Fruit fly (Drosophila melanogaster) whole organism, wandering third instar larva: ENCODE results near the gene Pitslre.
A peak's percentile ranks its signal among the peaks of the same experiment; 100 is the strongest.

Experiments
- Abd-B ChIP-seq: fragments of >200 bp; optimal IDR thresholded peaks from 2 replicates; lab custom pipeline; 2017; ENCODE audit warnings: missing biosample characterization, missing genetic modification characterization
- CG32264 ChIP-seq: fragments of 200-800 bp; sonication (Bioruptor generic); optimal IDR thresholded peaks from 2 replicates; lab custom pipeline; 2016; ENCODE audit warnings: missing biosample characterization, missing genetic modification characterization
- CG9705 ChIP-seq: fragments of 200-800 bp; sonication (Bioruptor generic); optimal IDR thresholded peaks from 2 replicates; lab custom pipeline; 2018; ENCODE audit warnings: missing biosample characterization, mild to moderate bottlenecking, missing genetic modification characterization
- CrebA ChIP-seq: fragments of 200-800 bp; sonication (Bioruptor generic); optimal IDR thresholded peaks from 2 replicates; lab custom pipeline; 2016; ENCODE audit warnings: missing biosample characterization, mild to moderate bottlenecking, missing genetic modification characterization, borderline replicate concordance
- Dfd ChIP-seq: fragments of >200 bp; optimal IDR thresholded peaks from 2 replicates; lab custom pipeline; 2017; ENCODE audit warnings: missing biosample characterization, missing genetic modification characterization
- Dif ChIP-seq: fragments of 200-275, 200-300 bp; sonication (Bioruptor generic); optimal IDR thresholded peaks from 2 replicates; lab custom pipeline; 2018; ENCODE audit warnings: missing biosample characterization, missing genetic modification characterization; ENCODE audit not compliant: partially characterized antibody
- GATAd ChIP-seq: sonication (Bioruptor generic); optimal IDR thresholded peaks from 2 replicates; lab custom pipeline; 2016; ENCODE audit warnings: missing biosample characterization, missing genetic modification characterization
- HLH106 ChIP-seq: fragments of 200-800 bp; optimal IDR thresholded peaks from 3 replicates; lab custom pipeline; 2019; ENCODE audit warnings: missing biosample characterization, mild to moderate bottlenecking, missing genetic modification characterization, moderate library complexity
- Hnf4 ChIP-seq: fragments of 200-800 bp; sonication (Bioruptor generic); optimal IDR thresholded peaks from 2 replicates; lab custom pipeline; 2016; ENCODE audit warnings: missing biosample characterization, mild to moderate bottlenecking, missing genetic modification characterization
- Hr78 ChIP-seq: fragments of >200 bp; optimal IDR thresholded peaks from 2 replicates; lab custom pipeline; 2017; ENCODE audit warnings: missing biosample characterization, missing genetic modification characterization
- Hr83 ChIP-seq: fragments of 200-300 bp; sonication (Bioruptor generic); optimal IDR thresholded peaks from 2 replicates; lab custom pipeline; 2016; ENCODE audit warnings: missing biosample characterization, mild to moderate bottlenecking, missing genetic modification characterization, moderate library complexity; ENCODE audit not compliant: poor library complexity, severe bottlenecking
- Jra ChIP-seq: sonication (Bioruptor generic); optimal IDR thresholded peaks from 2 replicates; lab custom pipeline; 2016; ENCODE audit warnings: missing biosample characterization, missing genetic modification characterization
- Mio ChIP-seq: sonication (Bioruptor generic); optimal IDR thresholded peaks from 2 replicates; lab custom pipeline; 2016; ENCODE audit warnings: missing biosample characterization, missing genetic modification characterization
- Myc ChIP-seq: fragments of >200 bp; optimal IDR thresholded peaks from 2 replicates; lab custom pipeline; 2017
- N ChIP-seq: fragments of >200 bp; optimal IDR thresholded peaks from 2 replicates; lab custom pipeline; 2018; ENCODE audit warnings: missing biosample characterization, missing external identifiers, missing genetic modification characterization
- OdsH ChIP-seq: fragments of 200-800 bp; sonication (Bioruptor generic); optimal IDR thresholded peaks from 2 replicates; lab custom pipeline; 2016; ENCODE audit warnings: missing biosample characterization, mild to moderate bottlenecking, missing genetic modification characterization
- Rel ChIP-seq, 2 experiments: fragments of 200-800 bp; sonication (Bioruptor generic) in 1 of 2; optimal IDR thresholded peaks; 2 replicates in 1 of 2; 3 replicates in 1 of 2; lab custom pipeline; 2016 to 2019; ENCODE audit warnings: mild to moderate bottlenecking in 2 of 2, missing biosample characterization in 2 of 2, missing genetic modification characterization in 2 of 2, moderate library complexity in 1 of 2
- Sp1 ChIP-seq: fragments of 200-800 bp; sonication (Bioruptor generic); optimal IDR thresholded peaks from 3 replicates; lab custom pipeline; 2019; ENCODE audit warnings: missing biosample characterization, mild to moderate bottlenecking, missing genetic modification characterization, moderate library complexity
- Vsx2 ChIP-seq: fragments of 200-300, 225-300 bp; sonication (Bioruptor generic); optimal IDR thresholded peaks from 2 replicates; lab custom pipeline; 2018; ENCODE audit warnings: missing biosample characterization, missing genetic modification characterization; ENCODE audit not compliant: partially characterized antibody
- br ChIP-seq: fragments of 200-800 bp; sonication (Bioruptor generic); optimal IDR thresholded peaks from 2 replicates; lab custom pipeline; 2016; ENCODE audit warnings: missing biosample characterization, missing genetic modification characterization
- brk ChIP-seq: fragments of 200-800 bp; sonication (Bioruptor generic); optimal IDR thresholded peaks from 2 replicates; lab custom pipeline; 2016; ENCODE audit warnings: missing biosample characterization, mild to moderate bottlenecking, missing genetic modification characterization
- dl ChIP-seq, 2 experiments: fragments of 175-275, 200-275 bp in 1 of 2; fragments of 200-275 bp in 1 of 2; sonication (Bioruptor generic); optimal IDR thresholded peaks; lab custom pipeline; 2018; ENCODE audit warnings: mild to moderate bottlenecking in 2 of 2, missing biosample characterization in 2 of 2, missing genetic modification characterization in 2 of 2, moderate library complexity in 2 of 2; ENCODE audit not compliant: partially characterized antibody in 2 of 2, insufficient read depth in 1 of 2
- dmrt93B ChIP-seq: fragments of 200-800 bp; sonication (Bioruptor generic); optimal IDR thresholded peaks from 2 replicates; lab custom pipeline; 2018; ENCODE audit warnings: missing biosample characterization, mild to moderate bottlenecking, missing genetic modification characterization
- dsf ChIP-seq: sonication (Bioruptor generic); optimal IDR thresholded peaks from 2 replicates; lab custom pipeline; 2016; ENCODE audit warnings: missing biosample characterization, missing genetic modification characterization, borderline replicate concordance
- ey ChIP-seq: fragments of 200-800 bp; sonication (Bioruptor generic); optimal IDR thresholded peaks from 2 replicates; lab custom pipeline; 2016; ENCODE audit warnings: missing biosample characterization, missing genetic modification characterization
- foxo ChIP-seq, 2 experiments: fragments of 200-800 bp; sonication (Bioruptor generic); optimal IDR thresholded peaks; 2 replicates in 1 of 2; 3 replicates in 1 of 2; lab custom pipeline; 2016 to 2017; ENCODE audit warnings: missing biosample characterization in 2 of 2, missing genetic modification characterization in 2 of 2
- fru ChIP-seq: fragments of 200-800 bp; sonication (Bioruptor generic); optimal IDR thresholded peaks from 3 replicates; lab custom pipeline; 2016; ENCODE audit warnings: missing biosample characterization, mild to moderate bottlenecking, missing genetic modification characterization
- h ChIP-seq: fragments of 200-800 bp; sonication (Bioruptor generic); optimal IDR thresholded peaks from 3 replicates; lab custom pipeline; 2016; ENCODE audit warnings: missing biosample characterization, mild to moderate bottlenecking, missing genetic modification characterization
- jim ChIP-seq: fragments of 175-275, 200-325 bp; sonication (Bioruptor generic); optimal IDR thresholded peaks from 2 replicates; lab custom pipeline; 2016; ENCODE audit warnings: missing biosample characterization, mild to moderate bottlenecking, missing genetic modification characterization
- lola ChIP-seq: fragments of >200 bp; optimal IDR thresholded peaks from 2 replicates; lab custom pipeline; 2017; ENCODE audit warnings: missing biosample characterization, missing genetic modification characterization
- pan ChIP-seq: fragments of >200 bp; optimal IDR thresholded peaks from 2 replicates; lab custom pipeline; 2017
- psq ChIP-seq: fragments of 200-800 bp; sonication (Bioruptor generic); optimal IDR thresholded peaks from 3 replicates; lab custom pipeline; 2017; ENCODE audit warnings: missing biosample characterization, mild to moderate bottlenecking, missing genetic modification characterization, moderate library complexity
- rgr ChIP-seq: fragments of 200-800 bp; sonication (Bioruptor generic); optimal IDR thresholded peaks from 3 replicates; lab custom pipeline; 2016; ENCODE audit warnings: missing biosample characterization, mild to moderate bottlenecking, missing genetic modification characterization
- sage ChIP-seq: fragments of 200-800 bp; sonication (Bioruptor generic); optimal IDR thresholded peaks from 2 replicates; lab custom pipeline; 2016; ENCODE audit warnings: missing biosample characterization, mild to moderate bottlenecking, missing genetic modification characterization
- sv ChIP-seq: fragments of 200-800 bp; sonication (Bioruptor generic); optimal IDR thresholded peaks from 3 replicates; lab custom pipeline; 2016; ENCODE audit warnings: missing biosample characterization, missing genetic modification characterization
- tai ChIP-seq: sonication (Bioruptor generic); optimal IDR thresholded peaks from 2 replicates; lab custom pipeline; 2016; ENCODE audit warnings: missing biosample characterization, missing genetic modification characterization
- usp ChIP-seq: fragments of >200 bp; optimal IDR thresholded peaks from 2 replicates; lab custom pipeline; 2017; ENCODE audit warnings: missing biosample characterization, missing genetic modification characterization
- woc ChIP-seq: sonication (Bioruptor generic); optimal IDR thresholded peaks from 2 replicates; lab custom pipeline; 2016; ENCODE audit warnings: missing biosample characterization, mild to moderate bottlenecking, missing genetic modification characterization

Gene Pitslre

DNA sequence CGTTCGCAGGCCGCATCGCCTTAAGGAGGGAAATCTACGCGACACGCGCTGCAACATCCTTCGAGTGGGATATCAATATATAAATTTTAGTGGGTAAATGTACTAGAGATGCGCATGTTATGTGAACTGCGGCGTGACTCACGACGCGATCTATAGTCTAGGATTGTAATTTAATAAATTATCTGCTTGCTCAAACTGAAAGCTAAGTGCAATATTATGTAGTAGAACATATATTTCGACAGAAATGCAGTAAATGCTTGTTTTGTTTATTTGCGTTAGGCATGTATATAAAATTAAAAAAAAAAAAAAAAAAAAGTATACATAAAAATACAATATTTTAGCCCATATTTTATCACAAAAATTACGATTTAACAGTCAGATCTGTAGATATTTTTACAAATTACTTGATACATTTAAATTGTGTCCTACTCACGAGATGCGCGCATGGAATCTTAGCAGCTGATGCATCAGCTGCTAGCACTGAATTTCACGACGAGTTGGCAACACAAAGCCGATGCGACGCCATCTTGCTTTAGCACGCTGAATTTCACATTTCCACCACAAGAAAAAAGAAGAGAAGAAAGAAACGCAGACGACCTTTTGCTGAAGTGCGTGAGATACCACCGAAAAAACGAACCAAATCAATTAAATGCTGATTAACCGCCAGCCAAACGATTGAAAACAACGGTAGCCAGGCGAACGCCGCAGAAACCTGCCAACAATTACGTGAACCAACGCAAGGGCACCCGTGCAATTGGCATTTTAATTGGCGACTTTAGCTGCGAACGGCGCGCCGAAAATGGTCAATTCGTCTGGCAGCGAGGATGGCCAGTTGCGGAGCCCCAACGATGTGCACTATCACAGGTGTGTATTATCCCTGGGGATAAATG, at the start of gene Pitslre, which contains the start of gene CG4042:
Gene Pitslre (plus strand): TSS at position 528 of the 890 bp plus-strand sequence.
Gene CG4042 (minus strand): TSS at position 507 of the 890 bp plus-strand sequence.
- TF ChIP-seq lola (GFP tag; lab: Kevin White, UChicago) (no peak), rgr (GFP tag; lab: Kevin White, UChicago) (peak; percentile 47), Myc (lab: Kevin White, UChicago) (no peak), tai (GFP tag; lab: Kevin White, UChicago) (no peak), Vsx2 (GFP tag; lab: Kevin White, UChicago) (no peak), psq (peak; percentile 57), Mio (no peak), Hr83 (GFP tag; lab: Kevin White, UChicago) (peak; percentile 23), brk (GFP tag; lab: Kevin White, UChicago) (peak; percentile 72), dl (GFP tag; optimal IDR thresholded peaks at IDR 0.05; lab: Kevin White, UChicago; ENCODE audit: insufficient read depth in 1 of 2, partially characterized antibody in 2 of 2) (no peak), woc (GFP tag; lab: Kevin White, UChicago) (peak; percentile 31), pan (lab: Kevin White, UChicago) (no peak), foxo (GFP tag; optimal IDR thresholded peaks at IDR 0.05; lab: Kevin White, UChicago) (peak in 1 of 2 experiments; percentile 67), Abd-B (no peak), CG32264 (GFP tag; lab: Kevin White, UChicago) (no peak), Rel (GFP tag; optimal IDR thresholded peaks at IDR 0.05; lab: Kevin White, UChicago) (no peak), Rel (tag; optimal IDR thresholded peaks at IDR 0.05; lab: Kevin White, UChicago) (no peak), jim (no peak), Dfd (GFP tag; lab: Kevin White, UChicago) (no peak), usp (no peak), CG9705 (no peak), fru (GFP tag; lab: Kevin White, UChicago) (peak; percentile 38), Jra (GFP tag; lab: Kevin White, UChicago) (peak; percentile 22), Dif (GFP tag; lab: Kevin White, UChicago) (no peak), CrebA (GFP tag; lab: Kevin White, UChicago) (no peak), dsf (GFP tag; lab: Kevin White, UChicago) (no peak), sv (GFP tag; lab: Kevin White, UChicago) (peak; percentile 35), Hnf4 (peak; percentile 58), ey (GFP tag; lab: Kevin White, UChicago) (no peak), HLH106 (no peak), dmrt93B (peak; percentile 13), Sp1 (GFP tag; lab: Kevin White, UChicago) (no peak), sage (GFP tag; lab: Kevin White, UChicago) (peak; percentile 27), OdsH (GFP tag; lab: Kevin White, UChicago) (peak; percentile 54), N (GFP tag; lab: Kevin White, UChicago) (no peak), br (peak; percentile 6), GATAd (no peak), Hr78 (GFP tag; lab: Kevin White, UChicago) (no peak), h (GFP tag; lab: Kevin White, UChicago) (peak; percentile 52)
- TF ChIP-seq, all 38 proteins: peak for 15

DNA sequence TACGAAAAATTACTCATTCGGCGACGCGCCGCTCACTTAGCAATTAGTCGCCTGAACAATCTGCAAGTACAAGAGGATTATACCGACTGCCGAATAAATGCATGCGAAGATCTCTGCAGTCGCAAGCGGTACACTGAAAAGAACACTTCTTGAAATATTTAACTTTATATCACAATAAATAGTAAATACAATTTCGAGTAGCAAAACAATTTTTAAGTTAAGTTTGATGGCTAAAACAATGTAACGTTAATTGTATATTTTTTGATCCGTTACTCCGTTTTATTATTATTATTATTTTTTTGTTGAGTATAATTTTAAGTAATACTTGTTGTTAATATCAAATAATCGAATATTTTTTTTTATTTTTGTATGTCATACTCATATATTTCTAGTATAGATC, 41.9 kb upstream of the Pitslre start:
- no peak for TF ChIP-seq lola (GFP tag; lab: Kevin White, UChicago)
- no peak for TF ChIP-seq Hnf4
- TF ChIP-seq Dif (GFP tag; lab: Kevin White, UChicago), result no peak
- no peak for TF ChIP-seq woc (GFP tag; lab: Kevin White, UChicago)
- no peak for TF ChIP-seq h (GFP tag; lab: Kevin White, UChicago)
- TF ChIP-seq foxo (GFP tag; optimal IDR thresholded peaks at IDR 0.05; lab: Kevin White, UChicago), result no peak
- no peak for TF ChIP-seq jim
- no peak for TF ChIP-seq ey (GFP tag; lab: Kevin White, UChicago)
- TF ChIP-seq sage (GFP tag; lab: Kevin White, UChicago), result no peak
- TF ChIP-seq rgr (GFP tag; lab: Kevin White, UChicago), result no peak
